Worm (Caenorhabditis elegans) whole organism, dauer: ENCODE results near the gene Y57E12AL.6.

Experiments
- unc-62 ChIP-seq: sonication (generic microtip); optimal IDR thresholded peaks from 2 replicates; lab custom pipeline; 2017; ENCODE audit warnings: missing biosample characterization, missing genetic modification reagents, missing genetic modification characterization

The Y57E12AL.6 gene

DNA sequence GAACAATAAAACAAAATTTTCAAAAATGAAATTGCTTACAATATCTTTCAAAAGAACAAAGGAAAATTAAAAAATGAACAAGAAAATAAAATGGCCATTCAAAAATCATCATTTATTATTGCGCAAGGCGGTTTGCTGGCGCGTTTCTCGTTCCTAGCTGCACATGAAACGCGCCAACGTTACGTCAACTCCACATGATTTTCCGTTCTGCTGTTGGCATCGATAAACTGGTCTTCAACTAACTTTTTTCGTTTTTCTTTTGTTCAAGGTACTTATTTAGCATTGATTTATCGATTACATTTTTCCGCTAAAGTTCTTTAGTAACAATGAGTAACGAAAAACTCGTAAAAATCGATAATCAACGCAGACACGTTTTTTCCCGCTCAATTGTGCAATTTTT is at the start of gene Y57E12AL.6, which contains the start of gene Y57E12AL.1:
Y57E12AL.6 (minus strand) TSS at position 75 of the 400 bp plus-strand sequence.
Y57E12AL.1 (plus strand) TSS at position 135 of the 400 bp plus-strand sequence.
- no peak for TF ChIP-seq unc-62 (GFP tag; lab: Kevin White, UChicago)

DNA sequence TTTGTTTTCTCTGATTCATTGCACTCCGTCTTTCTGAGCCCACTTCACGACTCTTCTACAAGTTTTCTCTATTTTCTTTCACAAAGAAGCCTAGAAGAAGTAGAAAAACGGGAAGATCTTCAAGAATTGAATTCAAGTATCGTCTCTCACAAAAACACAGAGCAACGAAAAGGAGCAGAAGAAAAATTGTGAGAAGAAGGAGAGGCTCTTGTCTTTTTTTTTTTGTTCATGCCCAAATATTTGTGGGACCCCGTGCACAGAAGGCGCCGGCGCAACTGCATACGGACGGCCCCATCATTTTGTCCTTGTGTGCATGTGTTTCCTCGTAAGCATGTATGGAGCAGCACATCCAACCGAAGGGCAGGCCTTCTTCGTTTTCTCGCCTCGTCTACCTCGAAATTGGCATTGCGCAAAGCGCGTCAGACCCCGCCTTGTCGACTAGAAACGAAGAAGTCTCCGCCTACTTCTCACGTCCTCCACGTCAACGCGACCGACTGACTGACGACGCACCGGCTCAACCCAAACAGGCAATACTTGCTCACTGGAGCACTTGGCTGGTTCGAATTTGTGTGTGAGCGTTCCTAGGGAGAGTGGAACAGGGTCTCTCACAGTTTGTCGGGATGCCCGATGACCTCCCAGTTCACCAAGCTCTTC is 46.4 kb upstream of the Y57E12AL.6 start:
- TF ChIP-seq unc-62 (GFP tag; lab: Kevin White, UChicago), result no peak

- TF ChIP-seq unc-62 (GFP tag; lab: Kevin White, UChicago), result no peak
Measured at ce11 chrV:7103247-7103646, 43.0 kb upstream of the Y57E12AL.6 start, which contains the start of gene odr-2. Gene odr-2 (plus strand): TSS chrV:7103547.

DNA sequence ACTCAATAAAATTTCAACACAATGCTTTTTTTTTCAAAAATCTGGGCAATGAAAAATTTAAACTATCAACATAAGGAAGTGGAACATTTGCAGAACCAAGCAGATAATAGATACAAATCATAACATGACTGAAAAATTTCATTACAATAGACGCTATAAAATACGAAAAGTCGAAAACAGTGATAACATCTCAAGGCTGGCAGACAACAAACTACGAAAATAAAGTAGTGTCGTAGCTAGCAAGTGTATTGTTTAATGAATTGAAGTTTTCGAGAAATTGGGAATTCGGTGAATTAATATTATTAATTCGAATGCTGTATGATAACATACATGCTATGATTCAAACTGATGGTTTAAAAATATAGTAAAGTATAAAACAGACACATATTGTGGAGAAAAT is 36.5 kb upstream of the Y57E12AL.6 start:
- no peak for TF ChIP-seq unc-62 (GFP tag; lab: Kevin White, UChicago)

DNA sequence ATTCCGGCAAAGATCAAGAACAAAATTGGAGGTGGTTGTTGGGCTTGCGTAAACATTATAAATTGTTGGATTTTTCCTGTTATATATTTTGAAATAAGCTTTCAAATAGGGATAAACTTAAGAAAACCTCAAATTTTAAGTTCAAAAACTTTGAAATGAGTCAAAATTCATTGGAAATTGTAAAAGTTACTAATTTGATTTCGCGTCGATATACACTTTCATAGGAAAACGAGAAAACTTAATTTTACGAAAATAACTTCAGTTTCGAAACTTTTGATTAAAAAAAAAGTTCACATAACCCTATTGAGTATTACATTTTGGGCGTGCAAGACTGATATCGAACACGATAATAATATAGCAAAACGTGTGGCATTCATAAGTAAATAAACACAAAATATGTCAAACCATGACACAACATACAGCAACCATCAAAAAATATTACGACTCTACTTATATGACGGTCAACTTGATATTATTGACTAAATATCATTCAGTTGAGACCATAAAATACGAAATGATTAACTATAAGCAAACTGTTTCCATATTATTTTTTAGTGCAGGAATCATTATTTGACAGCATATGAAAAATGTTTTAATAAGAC is 36.0 kb upstream of the Y57E12AL.6 start:
- TF ChIP-seq unc-62 (GFP tag; lab: Kevin White, UChicago), result no peak

DNA sequence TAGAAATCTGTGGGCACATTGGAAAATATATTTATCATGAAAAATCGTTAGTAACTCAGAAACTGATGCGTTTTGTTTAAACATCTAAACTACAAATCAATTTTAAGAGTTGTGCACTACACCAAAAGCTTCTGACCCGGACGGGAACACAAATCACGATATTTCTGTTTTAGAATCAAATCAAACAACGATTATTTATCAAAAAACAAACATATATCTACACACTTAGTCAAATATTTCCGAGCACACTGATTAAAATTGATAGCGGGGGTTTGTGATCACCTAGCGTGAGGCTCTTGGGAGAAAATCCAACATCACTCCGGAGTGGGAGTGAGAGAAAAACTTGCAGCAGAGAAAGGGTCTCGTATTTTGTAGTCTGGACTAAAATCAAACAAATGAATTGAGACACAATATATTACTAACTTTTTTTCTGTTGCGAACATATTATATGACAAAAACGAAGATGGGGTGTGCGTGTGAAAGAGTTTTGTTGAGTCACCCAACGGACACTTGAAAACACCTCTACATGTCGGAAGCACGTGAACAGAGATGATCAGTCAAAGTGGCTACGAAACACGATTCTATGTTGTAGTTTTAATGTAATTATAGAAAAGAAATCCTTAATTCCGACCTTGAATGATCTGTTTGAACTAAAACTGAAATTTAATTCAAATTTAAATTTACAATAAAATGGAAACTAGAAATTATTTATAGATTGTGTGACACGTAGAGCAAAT is 35.2 kb upstream of the Y57E12AL.6 start:
- no peak for TF ChIP-seq unc-62 (GFP tag; lab: Kevin White, UChicago)

DNA sequence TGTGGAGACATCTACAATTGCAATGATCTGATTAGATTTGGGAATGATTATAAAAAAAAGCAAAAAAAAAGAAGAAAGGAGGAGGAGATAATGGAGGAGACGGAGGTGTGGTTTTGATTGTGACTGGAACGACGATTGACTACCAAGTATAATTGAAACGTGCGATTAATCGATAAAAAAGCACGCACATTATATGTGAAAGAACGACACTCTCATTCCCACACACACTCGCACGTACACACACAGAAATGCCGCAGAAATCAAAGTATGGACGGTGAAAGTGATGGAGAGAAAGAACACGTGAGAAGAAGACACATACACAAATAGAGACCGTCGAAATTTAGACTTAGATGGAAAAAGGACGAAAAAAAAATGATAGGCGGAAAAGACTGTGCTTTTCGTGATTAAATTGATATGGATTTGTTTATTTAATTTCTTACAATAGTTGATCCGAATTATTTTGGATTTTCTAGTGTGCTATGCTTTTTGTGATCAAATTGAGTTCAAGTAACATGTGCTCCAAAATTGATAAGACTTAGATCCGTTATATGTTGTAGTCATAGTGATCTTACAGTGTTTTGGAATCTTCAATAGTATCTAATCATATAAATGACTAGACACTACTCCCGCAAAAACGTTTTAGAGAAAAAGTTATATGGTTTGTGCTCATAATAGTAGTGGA is 33.6 kb upstream of the Y57E12AL.6 start, which contains the start of gene nhr-135:
nhr-135 (minus strand) TSS at position 51 of the 682 bp plus-strand sequence.
- no peak for TF ChIP-seq unc-62 (GFP tag; lab: Kevin White, UChicago)

DNA sequence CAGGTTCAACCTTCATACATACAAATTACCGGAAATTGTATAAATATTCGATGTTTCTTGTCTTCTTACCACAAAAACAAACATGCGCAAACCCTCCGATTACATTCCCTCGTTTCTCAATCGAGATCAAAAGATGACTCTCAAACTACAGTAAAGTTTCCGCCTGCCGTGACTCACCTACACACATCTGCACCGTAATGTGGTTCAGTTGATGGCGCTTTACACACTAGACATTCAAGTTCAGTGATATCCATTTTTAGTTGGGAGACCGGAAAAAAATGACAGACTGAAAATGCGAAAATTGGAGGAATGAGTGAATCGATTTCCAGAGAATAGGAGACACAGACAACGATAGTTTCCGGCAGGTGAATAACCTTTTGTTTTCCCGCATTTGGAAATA is 31.0 kb upstream of the Y57E12AL.6 start, which contains the start of gene nhr-286:
nhr-286 (minus strand) TSS at position 324 of the 400 bp plus-strand sequence.
- no peak for TF ChIP-seq unc-62 (GFP tag; lab: Kevin White, UChicago)

DNA sequence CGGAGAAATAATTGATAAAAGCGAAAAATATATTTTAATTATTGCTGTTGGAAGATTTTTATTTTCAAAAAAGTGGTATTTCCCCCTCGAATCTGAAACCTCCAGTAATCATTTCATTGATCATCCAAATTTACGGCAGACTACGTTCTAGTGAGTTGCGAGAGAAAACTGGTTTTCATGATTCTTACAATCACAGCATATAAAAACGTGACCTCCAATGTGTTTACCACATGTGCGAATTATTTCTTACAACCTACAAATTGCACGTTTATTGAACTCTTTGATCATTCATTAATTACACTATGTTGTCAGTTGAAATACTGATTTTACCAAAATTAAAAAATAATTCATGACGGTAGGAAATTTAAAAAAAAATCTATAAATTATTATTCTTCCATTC is 28.9 kb upstream of the Y57E12AL.6 start:
- TF ChIP-seq unc-62 (GFP tag; lab: Kevin White, UChicago), result no peak

- TF ChIP-seq unc-62 (GFP tag; lab: Kevin White, UChicago), result no peak
Measured at ce11 chrV:7087340-7087739, 27.1 kb upstream of the Y57E12AL.6 start.

ce11 chrV:7085518-7086104 is 25.3 kb upstream of the Y57E12AL.6 start, which contains the start of gene VC5.2:
Gene VC5.2 (plus strand): TSS chrV:7085956.
- TF ChIP-seq unc-62 (GFP tag; lab: Kevin White, UChicago), result no peak

ce11 chrV:7084612-7085139 is 24.4 kb upstream of the Y57E12AL.6 start, which contains the start of gene mys-1:
Gene mys-1 (minus strand): TSS chrV:7084662.
- TF ChIP-seq unc-62 (GFP tag; lab: Kevin White, UChicago), result no peak

- no peak for TF ChIP-seq unc-62 (GFP tag; lab: Kevin White, UChicago)
Measured at ce11 chrV:7079388-7079787, 19.1 kb upstream of the Y57E12AL.6 start.

DNA sequence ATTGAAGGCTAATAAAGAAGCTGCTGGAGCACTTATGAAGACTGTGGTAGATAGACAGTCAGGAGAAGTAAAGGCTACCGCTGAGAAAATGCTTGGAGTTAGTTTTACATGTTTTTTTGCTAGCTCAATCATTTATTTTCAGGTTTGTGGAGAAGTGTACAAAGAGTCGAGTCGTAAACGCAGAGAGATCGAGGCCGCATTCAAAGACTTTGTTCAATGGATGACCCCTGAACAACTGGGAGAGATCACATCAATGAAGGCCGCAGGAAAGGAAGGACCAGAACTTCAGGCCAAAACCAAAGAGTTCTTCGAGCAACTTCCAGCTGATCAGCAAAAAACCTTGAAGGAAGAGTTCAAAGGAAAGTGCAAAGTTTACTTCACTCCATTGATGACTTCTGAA is 18.5 kb upstream of the Y57E12AL.6 start:
- no peak for TF ChIP-seq unc-62 (GFP tag; lab: Kevin White, UChicago)

ce11 chrV:7076161-7076560 is 15.9 kb upstream of the Y57E12AL.6 start:
- no peak for TF ChIP-seq unc-62 (GFP tag; lab: Kevin White, UChicago)
